Worm (Caenorhabditis elegans) whole organism, L4/young adult: Measurements from ENCODE around the gene srbc-38.

Experiments used
- W03F9.2 ChIP-seq: fragments of 150-350 bp; optimal IDR thresholded peaks from 2 replicates; lab custom pipeline; 2014; ENCODE audit warnings: missing biosample characterization, missing genetic modification characterization
- him-1 ChIP-seq: sonication (generic microtip); optimal IDR thresholded peaks from 2 replicates; lab custom pipeline; 2016; ENCODE audit warnings: missing genotype, missing genetic modification reagents, missing genetic modification characterization, missing compliant biosample characterization

DNA sequence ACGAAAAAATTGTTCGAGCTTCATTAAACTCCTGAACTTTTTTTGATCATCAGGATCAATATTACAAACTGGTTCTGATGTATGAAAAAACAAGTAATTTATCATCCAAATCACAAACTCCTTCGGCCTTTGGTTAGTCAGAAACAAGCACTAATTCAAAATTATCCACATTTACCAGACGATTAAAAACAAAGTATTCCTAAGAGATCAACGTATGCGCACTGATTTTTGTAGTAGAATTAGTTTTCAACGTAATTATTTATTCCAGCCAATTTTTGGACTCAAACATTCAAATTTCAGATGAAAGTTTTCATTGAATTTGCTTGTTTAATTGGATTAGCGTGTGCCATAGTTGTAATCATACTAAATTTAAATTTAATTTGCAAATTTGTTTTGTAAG is at the start of gene srbc-38:
- TF ChIP-seq W03F9.2 (tag; lab: Kevin White, UChicago) (no peak), him-1 (tag; lab: Kevin White, UChicago) (no peak)
